Fruit fly (Drosophila melanogaster): ENCODE measurements around the gene CG42680.

CG42680 gene

DNA sequence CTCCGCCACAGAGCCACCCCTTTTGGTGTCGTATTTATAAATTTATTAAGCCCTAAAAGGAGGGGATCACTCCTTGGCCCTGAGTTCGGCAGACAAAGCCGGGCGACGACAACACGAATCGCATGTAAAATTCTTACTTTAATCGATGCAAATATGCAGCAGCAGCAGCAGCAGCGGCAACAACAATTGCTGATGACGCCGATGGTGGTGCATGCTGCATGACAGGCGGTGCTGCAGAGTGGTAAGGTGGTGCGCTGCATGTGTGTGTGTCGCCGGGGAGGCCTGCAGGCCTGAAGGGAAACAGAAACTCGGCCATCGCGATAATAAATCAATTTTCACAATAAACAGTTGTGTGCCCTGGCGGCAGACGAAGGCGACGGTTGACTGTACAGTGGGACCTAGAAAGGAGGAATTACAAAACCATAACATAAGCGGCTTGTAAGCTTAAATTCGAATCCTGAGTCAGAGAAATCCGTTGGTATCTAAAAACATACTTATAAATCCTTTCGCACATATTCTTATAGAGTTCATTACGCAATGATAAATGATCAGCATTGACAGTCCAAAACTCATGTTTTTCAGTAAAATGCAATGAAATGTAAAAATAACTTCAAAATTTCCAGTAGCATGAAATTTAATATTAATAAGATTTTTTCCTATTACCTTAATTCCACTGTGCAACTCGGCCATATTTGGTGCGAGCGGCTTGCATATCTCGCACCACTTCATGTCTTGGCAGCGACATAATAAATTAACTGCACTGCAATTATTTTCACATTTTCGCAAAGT, 16.2 kb downstream of the CG42680 start:
- TF ChIP-seq CG8159 (tag; optimal IDR thresholded peaks at IDR 0.05) (peak; percentile 48), CG14655 (GFP tag; optimal IDR thresholded peaks at IDR 0.05) (peak; percentile 32), CG13204 (GFP tag; optimal IDR thresholded peaks at IDR 0.05) (peak; percentile 28), fd96Ca (GFP tag; IDR thresholded peaks at IDR 0.05) (no peak), CG8301 (tag; optimal IDR thresholded peaks at IDR 0.05) (no peak), CG10348 (GFP tag; IDR thresholded peaks at IDR 0.05) (no peak), D1 (tag; optimal IDR thresholded peaks at IDR 0.05) (no peak), gl (tag; optimal IDR thresholded peaks at IDR 0.05) (no peak), rn (GFP tag; IDR thresholded peaks at IDR 0.05) (no peak), EcR (GFP tag; optimal IDR thresholded peaks at IDR 0.05) (peak; percentile 42), CG15710 (tag; optimal IDR thresholded peaks at IDR 0.05) (peak; percentile 30), CG34367 (tag; optimal IDR thresholded peaks at IDR 0.05) (no peak), Pif1A (GFP tag; optimal IDR thresholded peaks at IDR 0.05) (peak; percentile 93), Pif1B (GFP tag; optimal IDR thresholded peaks at IDR 0.05) (peak; percentile 10), CG12605 (GFP tag; IDR thresholded peaks at IDR 0.05) (no peak), Ets98B (GFP tag; IDR thresholded peaks at IDR 0.05) (no peak), CG17806 (tag; optimal IDR thresholded peaks at IDR 0.05) (no peak), CG9948 (tag; optimal IDR thresholded peaks at IDR 0.05) (peak; percentile 11), CG4496 (GFP tag; IDR thresholded peaks at IDR 0.05) (0 out of 3 replicates have a peak, but pooled peaks have one; percentile 27)

DNA sequence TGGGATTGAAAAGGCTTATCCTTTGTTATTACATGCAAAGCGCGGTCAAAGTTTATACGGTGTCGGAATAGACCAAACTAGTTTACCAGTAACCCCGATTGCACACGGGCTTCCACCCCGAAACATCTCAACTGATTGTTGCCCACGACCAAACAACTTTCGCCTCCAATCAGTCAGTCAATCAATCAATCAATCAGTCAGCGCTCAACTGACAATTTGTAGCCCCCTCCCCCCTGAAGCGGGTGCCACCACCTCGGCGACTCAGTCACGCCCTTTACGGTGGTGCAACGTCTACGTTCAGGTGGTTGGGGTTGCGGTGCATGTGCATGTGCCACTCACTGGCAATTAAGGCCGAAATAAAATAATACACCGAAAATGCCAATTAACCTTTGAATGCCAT, 17.2 kb downstream of the CG42680 start:
- 0 out of 3 replicates have a peak, but pooled peaks have one; percentile 7 for TF ChIP-seq CG4496 (GFP tag; IDR thresholded peaks at IDR 0.05)
- TF ChIP-seq CG34367 (tag; optimal IDR thresholded peaks at IDR 0.05), result no peak
- no peak for TF ChIP-seq CG9948 (tag; optimal IDR thresholded peaks at IDR 0.05)
- TF ChIP-seq fd96Ca (GFP tag; IDR thresholded peaks at IDR 0.05), result 0 out of 3 replicates have a peak, but pooled peaks have one; percentile 8

DNA sequence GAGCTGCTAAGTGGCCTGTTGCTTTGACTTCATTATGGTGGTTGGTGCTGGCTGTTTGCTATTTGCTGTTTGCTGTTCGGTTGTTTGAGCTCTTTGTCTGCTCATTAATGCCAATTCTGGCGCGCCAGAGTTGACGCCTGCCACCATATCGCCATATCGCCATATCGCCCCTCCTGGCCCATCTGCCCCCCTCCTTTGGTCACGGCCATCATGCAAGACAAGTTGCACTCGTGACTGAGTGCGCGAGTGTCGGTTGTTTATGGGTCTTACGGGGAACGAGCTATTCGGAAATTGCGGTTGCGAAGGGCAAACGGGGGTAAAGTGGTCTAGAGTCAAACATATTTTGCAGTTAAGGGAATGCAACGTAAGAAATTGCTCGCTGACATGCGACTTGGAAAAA, 17.9 kb downstream of the CG42680 start:
- no peak for TF ChIP-seq CG10348 (GFP tag; IDR thresholded peaks at IDR 0.05)
- 0 out of 3 replicates have a peak, but pooled peaks have one; percentile 32 for TF ChIP-seq CG4496 (GFP tag; IDR thresholded peaks at IDR 0.05)

DNA sequence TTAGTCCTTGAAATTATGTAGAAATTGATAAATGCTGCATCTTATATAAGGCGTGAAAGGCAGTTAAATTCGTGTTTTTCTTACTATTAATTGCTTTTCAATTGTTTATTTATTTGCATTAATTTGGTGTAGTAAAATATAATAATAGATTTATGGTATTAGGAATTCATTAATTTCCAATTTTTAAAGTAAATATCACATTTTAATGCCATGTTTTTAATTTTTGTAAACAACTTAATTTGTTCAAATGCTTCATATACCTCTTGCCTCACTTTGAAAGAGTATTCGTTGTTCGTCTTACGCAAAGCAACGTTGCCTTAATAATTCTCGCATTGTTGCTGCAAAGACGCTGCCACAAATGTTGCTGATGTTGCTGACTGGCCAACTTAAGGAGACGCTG, 18.7 kb downstream of the CG42680 start:
- TF ChIP-seq CG32121 (GFP tag; IDR thresholded peaks at IDR 0.05), result no peak
- TF ChIP-seq CG34367 (tag; optimal IDR thresholded peaks at IDR 0.05), result peak; percentile 53
- peak; percentile 62 for TF ChIP-seq CG15710 (tag; optimal IDR thresholded peaks at IDR 0.05)
- no peak for TF ChIP-seq fd96Ca (GFP tag; IDR thresholded peaks at IDR 0.05)
- no peak for TF ChIP-seq CG10348 (GFP tag; IDR thresholded peaks at IDR 0.05)
- no peak for TF ChIP-seq rn (GFP tag; IDR thresholded peaks at IDR 0.05)
- TF ChIP-seq CG17806 (tag; optimal IDR thresholded peaks at IDR 0.05), result peak; percentile 44
- TF ChIP-seq CG9948 (tag; optimal IDR thresholded peaks at IDR 0.05), result peak; percentile 65
- peak; percentile 33 for TF ChIP-seq D1 (tag; optimal IDR thresholded peaks at IDR 0.05)
- TF ChIP-seq Pif1A (GFP tag; optimal IDR thresholded peaks at IDR 0.05), result no peak
- no peak for TF ChIP-seq Pif1B (GFP tag; optimal IDR thresholded peaks at IDR 0.05)
- peak; percentile 70 for TF ChIP-seq CG14655 (GFP tag; optimal IDR thresholded peaks at IDR 0.05)
- TF ChIP-seq Snoo (tag; optimal IDR thresholded peaks at IDR 0.05), result no peak
- TF ChIP-seq EcR (GFP tag; optimal IDR thresholded peaks at IDR 0.05), result no peak
- no peak for TF ChIP-seq CG4496 (GFP tag; IDR thresholded peaks at IDR 0.05)
- TF ChIP-seq CG8301 (tag; optimal IDR thresholded peaks at IDR 0.05), result peak; percentile 46
- TF ChIP-seq CG12605 (GFP tag; IDR thresholded peaks at IDR 0.05), result no peak
- peak; percentile 77 for TF ChIP-seq CG8159 (tag; optimal IDR thresholded peaks at IDR 0.05)
- no peak for TF ChIP-seq CG13204 (GFP tag; optimal IDR thresholded peaks at IDR 0.05)
- TF ChIP-seq gl (tag; optimal IDR thresholded peaks at IDR 0.05), result no peak
- no peak for TF ChIP-seq Ets98B (GFP tag; IDR thresholded peaks at IDR 0.05)

DNA sequence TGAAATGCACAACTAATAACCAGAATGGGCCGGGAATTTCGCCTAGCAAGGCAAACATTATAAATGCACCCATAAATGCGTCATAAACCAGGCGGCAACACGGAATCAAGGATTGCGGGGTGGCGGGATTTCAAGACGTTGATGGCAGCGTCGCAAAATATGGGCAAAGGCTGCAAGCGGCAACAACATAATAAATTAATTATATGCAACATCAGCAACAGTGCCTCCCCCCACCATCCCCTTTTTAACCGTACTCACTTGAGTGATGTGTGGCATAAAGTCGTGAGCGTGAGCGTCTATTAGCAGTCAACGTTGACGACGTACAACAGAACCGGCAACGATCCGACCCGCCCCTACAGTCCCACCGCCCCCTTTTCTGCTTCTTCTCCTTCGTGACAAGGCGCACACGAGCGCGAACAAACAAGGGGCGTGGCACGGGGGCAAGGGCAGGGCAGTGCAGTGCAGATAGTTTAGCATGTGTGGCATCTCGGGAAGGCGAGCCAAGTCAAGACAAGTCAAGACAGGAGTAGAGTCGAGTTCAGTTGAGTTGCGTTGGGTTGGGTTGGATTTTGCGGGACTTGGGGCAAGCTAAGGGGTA, 19.4 kb downstream of the CG42680 start:
- TF ChIP-seq CG13204 (GFP tag; optimal IDR thresholded peaks at IDR 0.05) (peak; percentile 73), fd96Ca (GFP tag; IDR thresholded peaks at IDR 0.05) (peak; percentile 58; the same call in 1 of the 3 replicates), Pif1B (GFP tag; optimal IDR thresholded peaks at IDR 0.05) (no peak), EcR (GFP tag; optimal IDR thresholded peaks at IDR 0.05) (peak; percentile 64), CG15710 (tag; optimal IDR thresholded peaks at IDR 0.05) (no peak), D1 (tag; optimal IDR thresholded peaks at IDR 0.05) (no peak), Pif1A (GFP tag; optimal IDR thresholded peaks at IDR 0.05) (peak; percentile 4), CG32121 (GFP tag; IDR thresholded peaks at IDR 0.05) (no peak), CG4496 (GFP tag; IDR thresholded peaks at IDR 0.05) (peak; percentile 56; the same call in 2 of the 3 replicates), CG10348 (GFP tag; IDR thresholded peaks at IDR 0.05) (no peak)

DNA sequence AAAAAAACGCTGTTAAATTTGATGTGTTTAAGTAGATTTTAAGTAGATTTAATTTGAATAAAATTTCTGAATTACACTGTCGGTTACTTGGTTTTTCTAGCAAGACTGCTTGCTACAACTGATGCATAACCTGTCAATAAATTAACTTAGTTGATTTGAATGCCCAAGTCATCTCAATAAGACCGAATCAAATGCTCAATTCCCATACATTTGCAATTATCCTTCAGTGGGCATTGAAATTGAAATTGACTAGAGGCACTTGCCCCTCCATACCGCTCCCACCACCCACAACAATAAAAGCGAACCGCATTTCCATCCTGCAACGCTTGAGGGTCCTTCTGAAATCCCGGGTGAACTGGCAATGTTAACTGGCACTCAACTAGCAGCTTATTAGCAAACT, 24.4 kb downstream of the CG42680 start, which contains the start of gene CG3473:
Gene CG3473, minus strand, starts transcription at position 101 of the 400 bp plus-strand sequence.
- no peak for TF ChIP-seq CG14655 (GFP tag; optimal IDR thresholded peaks at IDR 0.05)
- TF ChIP-seq fd96Ca (GFP tag; IDR thresholded peaks at IDR 0.05), result no peak
- TF ChIP-seq CG4496 (GFP tag; IDR thresholded peaks at IDR 0.05), result no peak
- TF ChIP-seq CG32121 (GFP tag; IDR thresholded peaks at IDR 0.05), result no peak
- no peak for TF ChIP-seq Snoo (tag; optimal IDR thresholded peaks at IDR 0.05)
- no peak for TF ChIP-seq gl (tag; optimal IDR thresholded peaks at IDR 0.05)
- TF ChIP-seq CG8159 (tag; optimal IDR thresholded peaks at IDR 0.05), result no peak
- TF ChIP-seq CG9948 (tag; optimal IDR thresholded peaks at IDR 0.05), result no peak
- TF ChIP-seq CG12605 (GFP tag; IDR thresholded peaks at IDR 0.05), result no peak
- no peak for TF ChIP-seq Ets98B (GFP tag; IDR thresholded peaks at IDR 0.05)
- TF ChIP-seq EcR (GFP tag; optimal IDR thresholded peaks at IDR 0.05), result no peak
- TF ChIP-seq Pif1A (GFP tag; optimal IDR thresholded peaks at IDR 0.05), result no peak
- no peak for TF ChIP-seq D1 (tag; optimal IDR thresholded peaks at IDR 0.05)

All from whole organism, pupa.